Worm (Caenorhabditis elegans) whole organism, L4 larva: ENCODE results near the gene madf-3.
A peak's percentile ranks its signal among the peaks of the same experiment; 100 is the strongest.

Source experiments
- D1046.2 ChIP-seq: fragments of 200-800 bp; sonication (Bioruptor generic); IDR thresholded peaks from 2 replicates; pipeline ENCODE4 v1.3.6; 2022; ENCODE audit warnings: missing genetic modification characterization, missing compliant biosample characterization
- F26F4.8 ChIP-seq: fragments of 200-800 bp; sonication (Bioruptor generic); conservative IDR thresholded peaks from 2 replicates; pipeline ENCODE4 v1.3.6; 2022; ENCODE audit warnings: missing genetic modification characterization, missing compliant biosample characterization
- F37D6.2 ChIP-seq: sonication (generic microtip); optimal IDR thresholded peaks from 2 replicates; lab custom pipeline; 2016; ENCODE audit warnings: mild to moderate bottlenecking, missing genetic modification characterization, missing compliant biosample characterization
- R02D3.7 ChIP-seq: fragments of 150-350 bp; sonication (generic microtip); optimal IDR thresholded peaks from 3 replicates; lab custom pipeline; 2014; ENCODE audit warnings: missing biosample characterization, missing genetic modification characterization
- Y5F2A.4 ChIP-seq: fragments of 200-800 bp; sonication (Bioruptor generic); optimal IDR thresholded peaks from 2 replicates; lab custom pipeline; 2018; ENCODE audit warnings: mild to moderate bottlenecking, missing genetic modification characterization, missing compliant biosample characterization
- ZK546.5 ChIP-seq, 2 experiments: sonication (generic microtip); optimal IDR thresholded peaks; 2 replicates each; lab custom pipeline; 2017; ENCODE audit warnings: missing biosample characterization in 2 of 2, missing genetic modification characterization in 2 of 2
- aha-1 ChIP-seq: fragments of 150-350 bp; peaks from one replicate; lab custom pipeline; 2014; ENCODE audit warnings: missing biosample characterization, missing genetic modification characterization
- aly-2 ChIP-seq: sonication (generic microtip); optimal IDR thresholded peaks from 2 replicates; lab custom pipeline; 2018; ENCODE audit warnings: missing biosample characterization, missing genetic modification characterization
- ama-1 ChIP-seq: fragments of 150-350 bp; optimal IDR thresholded peaks from 2 replicates; lab custom pipeline; 2014; ENCODE audit warnings: inconsistent platforms, mixed read lengths
- attf-4 ChIP-seq: sonication (generic microtip); optimal IDR thresholded peaks from 3 replicates; lab custom pipeline; 2017; ENCODE audit warnings: missing biosample characterization, missing genetic modification characterization
- ceh-44 ChIP-seq: fragments of 200-800 bp; sonication (Bioruptor generic); IDR thresholded peaks from 2 replicates; pipeline ENCODE4 v1.3.6; 2022; ENCODE audit warnings: missing genetic modification reagents, missing genetic modification characterization, missing compliant biosample characterization
- cey-2 ChIP-seq: sonication (generic microtip); optimal IDR thresholded peaks from 3 replicates; lab custom pipeline; 2017; ENCODE audit warnings: missing genetic modification characterization, mild to moderate bottlenecking, missing compliant biosample characterization, antibody characterized with exemption, borderline replicate concordance; ENCODE audit not compliant: insufficient read depth
- dmd-6 ChIP-seq: fragments of 200-800 bp; sonication (Bioruptor generic); IDR thresholded peaks from 2 replicates; pipeline ENCODE4 v1.3.6; 2022; ENCODE audit warnings: missing genetic modification reagents, missing genetic modification characterization, missing compliant biosample characterization
- dmd-8 ChIP-seq: fragments of 200-800 bp; sonication (Bioruptor generic); IDR thresholded peaks from 2 replicates; pipeline ENCODE4 v1.3.6; 2022; ENCODE audit warnings: missing genetic modification characterization, missing compliant biosample characterization
- egl-27 ChIP-seq: sonication (generic microtip); optimal IDR thresholded peaks from 3 replicates; lab custom pipeline; 2017; ENCODE audit warnings: missing biosample characterization, missing genetic modification reagents, missing genetic modification characterization
- hif-1 ChIP-seq, 2 experiments: sonication (generic microtip); optimal IDR thresholded peaks; 2 replicates each; lab custom pipeline; 2016 to 2017; ENCODE audit warnings: missing compliant biosample characterization in 2 of 2, missing genetic modification characterization in 2 of 2, missing genetic modification reagents in 2 of 2, missing genotype in 2 of 2, mild to moderate bottlenecking in 1 of 2
- hmg-1.1 ChIP-seq: fragments of 200-800 bp; sonication (Bioruptor generic); IDR thresholded peaks from 2 replicates; pipeline ENCODE4 v1.3.6; 2022; ENCODE audit warnings: missing genetic modification reagents, missing genetic modification characterization, missing compliant biosample characterization
- lin-1 ChIP-seq: fragments of 200-800 bp; sonication (Bioruptor generic); IDR thresholded peaks from 2 replicates; pipeline ENCODE4 v1.3.6; 2022; ENCODE audit warnings: missing genetic modification reagents, missing genetic modification characterization, missing compliant biosample characterization
- lin-15B ChIP-seq: fragments of 150-350 bp; sonication (generic microtip); optimal IDR thresholded peaks from 3 replicates; lab custom pipeline; 2014; ENCODE audit warnings: missing biosample characterization, missing genetic modification characterization
- mdl-1 ChIP-seq, 2 experiments: fragments of 150-350 bp in 1 of 2; sonication (generic microtip) in 1 of 2; optimal IDR thresholded peaks; 2 replicates each; lab custom pipeline; 2014 to 2017; ENCODE audit warnings: missing biosample characterization in 2 of 2, missing genetic modification characterization in 2 of 2
- mep-1 ChIP-seq: fragments of 150-350 bp; sonication (generic microtip); optimal IDR thresholded peaks from 3 replicates; lab custom pipeline; 2014; ENCODE audit warnings: missing biosample characterization, missing genetic modification characterization
- mxl-2 ChIP-seq: fragments of 200-800 bp; sonication (Bioruptor generic); conservative IDR thresholded peaks from 2 replicates; pipeline ENCODE4 v1.3.6; 2022; ENCODE audit warnings: missing genetic modification reagents, missing genetic modification characterization, missing compliant biosample characterization
- mxl-3 ChIP-seq: fragments of 200-800 bp; sonication (Bioruptor generic); optimal IDR thresholded peaks from 2 replicates; lab custom pipeline; 2018; ENCODE audit warnings: mild to moderate bottlenecking, missing genetic modification characterization, missing compliant biosample characterization
- nhr-11 ChIP-seq: fragments of 150-350 bp; optimal IDR thresholded peaks from 2 replicates; lab custom pipeline; 2014; ENCODE audit warnings: missing biosample characterization, missing genetic modification characterization
- nhr-111 ChIP-seq: fragments of 200-800 bp; sonication (Bioruptor generic); optimal IDR thresholded peaks from 2 replicates; lab custom pipeline; 2018; ENCODE audit warnings: mild to moderate bottlenecking, missing genetic modification characterization, missing compliant biosample characterization
- nhr-28 ChIP-seq: fragments of 150-350 bp; optimal IDR thresholded peaks from 2 replicates; lab custom pipeline; 2014; ENCODE audit warnings: missing biosample characterization, missing genetic modification characterization
- nhr-6 ChIP-seq: fragments of 150-350 bp; optimal IDR thresholded peaks from 2 replicates; lab custom pipeline; 2014; ENCODE audit warnings: missing biosample characterization, missing genetic modification characterization
- nhr-76 ChIP-seq: fragments of 150-350 bp; optimal IDR thresholded peaks from 2 replicates; lab custom pipeline; 2014; ENCODE audit warnings: missing biosample characterization, missing genetic modification characterization
- nhr-77 ChIP-seq: fragments of 150-350 bp; optimal IDR thresholded peaks from 2 replicates; lab custom pipeline; 2014; ENCODE audit warnings: missing biosample characterization, missing genetic modification characterization
- php-3 ChIP-seq: fragments of 200-800 bp; sonication (Bioruptor generic); IDR thresholded peaks from 2 replicates; pipeline ENCODE4 v1.3.6; 2022; ENCODE audit warnings: missing genetic modification reagents, missing genetic modification characterization, missing compliant biosample characterization
- set-16 ChIP-seq: fragments of 200-800 bp; sonication (Bioruptor generic); IDR thresholded peaks from 2 replicates; pipeline ENCODE4 v1.3.6; 2022; ENCODE audit warnings: missing genetic modification reagents, missing genetic modification characterization, missing compliant biosample characterization
- snpc-4 ChIP-seq: fragments of 150-350 bp; optimal IDR thresholded peaks from 2 replicates; lab custom pipeline; 2014; ENCODE audit warnings: missing biosample characterization, missing genetic modification characterization
- spr-3 ChIP-seq: fragments of 200-800 bp; sonication (Bioruptor generic); optimal IDR thresholded peaks from 2 replicates; lab custom pipeline; 2018; ENCODE audit warnings: mild to moderate bottlenecking, missing genetic modification characterization, missing compliant biosample characterization
- tag-97 ChIP-seq: fragments of 200-800 bp; sonication (Bioruptor generic); IDR thresholded peaks from 2 replicates; pipeline ENCODE4 v1.3.6; 2022; ENCODE audit warnings: missing genetic modification characterization, missing compliant biosample characterization
- tra-1 ChIP-seq: fragments of 200-800 bp; sonication (Bioruptor generic); IDR thresholded peaks from 2 replicates; pipeline ENCODE4 v1.3.6; 2022; ENCODE audit warnings: missing genetic modification reagents, missing genetic modification characterization, missing compliant biosample characterization
- unc-39 ChIP-seq: sonication (generic microtip); optimal IDR thresholded peaks from 2 replicates; lab custom pipeline; 2017; ENCODE audit warnings: missing biosample characterization, missing genetic modification characterization
- unc-62 ChIP-seq, 3 experiments: fragments of 150-350 bp in 1 of 3; sonication (generic microtip); optimal IDR thresholded peaks in 2 of 3; peaks in 1 of 3; 1 replicate in 1 of 3; 2 replicates in 2 of 3; lab custom pipeline; 2014 to 2017; ENCODE audit warnings: missing biosample characterization in 3 of 3, missing genetic modification characterization in 3 of 3, missing genetic modification reagents in 3 of 3, missing genotype in 1 of 3
- vab-7 ChIP-seq: fragments of 200-800 bp; sonication (Bioruptor generic); IDR thresholded peaks from 2 replicates; pipeline ENCODE4 v1.3.6; 2022; ENCODE audit warnings: missing genetic modification reagents, missing genetic modification characterization, missing compliant biosample characterization
- ztf-7 ChIP-seq: fragments of 150-350 bp; optimal IDR thresholded peaks from 2 replicates; lab custom pipeline; 2014; ENCODE audit warnings: missing biosample characterization, missing genetic modification characterization

madf-3 gene

ce11 chrII:4339882-4340281, 5.3 kb downstream of the madf-3 start, which contains the start of gene athp-2:
TSS of gene athp-2 (plus strand) at chrII:4340182.
- TF ChIP-seq spr-3 (GFP tag; lab: Kevin White, UChicago) (no peak), mxl-2 (GFP tag; lab: Robert Waterston, UW) (no peak), mdl-1 (tag; optimal IDR thresholded peaks at IDR 0.05; lab: Kevin White, UChicago) (no peak), R02D3.7 (no peak), Y5F2A.4 (no peak)
- TF ChIP-seq, all 104 proteins: peak for 0

- TF ChIP-seq aly-2 (tag; lab: Kevin White, UChicago) (no peak), cey-2 (tag; lab: Kevin White, UChicago) (no peak)
- TF ChIP-seq, all 104 proteins: peak for 0
Observed at ce11 chrII:4341484-4341883, 6.9 kb downstream of the madf-3 start.

ce11 chrII:4344317-4344716, 9.8 kb downstream of the madf-3 start:
- TF ChIP-seq ztf-7 (tag; lab: Kevin White, UChicago) (no peak), nhr-77 (tag; lab: Kevin White, UChicago) (no peak), set-16 (peak; percentile 81), mxl-3 (no peak), dmd-6 (GFP tag; lab: Robert Waterston, UW) (no peak), unc-62 (GFP tag; optimal IDR thresholded peaks at IDR 0.05 in 1 of 2; lab: Kevin White, UChicago) (peak in 1 of 2 experiments; percentile 2), unc-62 (tag; optimal IDR thresholded peaks at IDR 0.05; lab: Kevin White, UChicago) (no peak)

- TF ChIP-seq tra-1 (GFP tag; lab: Robert Waterston, UW) = no peak
- TF ChIP-seq dmd-8 (GFP tag; lab: Robert Waterston, UW) = no peak
- TF ChIP-seq ama-1 (lab: Kevin White, UChicago) = no peak
- TF ChIP-seq F26F4.8 = no peak
- no peak for TF ChIP-seq unc-39
- TF ChIP-seq nhr-6 = no peak
- no peak for TF ChIP-seq egl-27
- no peak for TF ChIP-seq lin-1 (GFP tag; lab: Robert Waterston, UW)
- TF ChIP-seq vab-7 (GFP tag; lab: Robert Waterston, UW) = no peak
- TF ChIP-seq nhr-111 (GFP tag; lab: Kevin White, UChicago) = no peak
- TF ChIP-seq snpc-4 (tag; lab: Kevin White, UChicago) = no peak
- TF ChIP-seq aha-1 (tag; lab: Kevin White, UChicago) = no peak
- TF ChIP-seq attf-4 (tag; lab: Kevin White, UChicago) = no peak
Observed at ce11 chrII:4350888-4351287, 16.3 kb downstream of the madf-3 start, which contains the start of gene H20J04.9. TSS of gene H20J04.9 (plus strand) at chrII:4351188.

- TF ChIP-seq hmg-1.1 (GFP tag; lab: Robert Waterston, UW) (no peak), ceh-44 (GFP tag; lab: Robert Waterston, UW) (no peak), spr-3 (GFP tag; lab: Kevin White, UChicago) (no peak), F37D6.2 (tag; lab: Kevin White, UChicago) (no peak), D1046.2 (no peak), lin-15B (tag; lab: Kevin White, UChicago) (no peak), nhr-28 (tag; lab: Kevin White, UChicago) (no peak), tag-97 (no peak), mep-1 (tag; lab: Kevin White, UChicago) (no peak), php-3 (no peak), ZK546.5 (tag; optimal IDR thresholded peaks at IDR 0.05; lab: Kevin White, UChicago) (no peak), tra-1 (GFP tag; lab: Robert Waterston, UW) (no peak), aly-2 (tag; lab: Kevin White, UChicago) (no peak), nhr-11 (tag; lab: Kevin White, UChicago) (no peak), hif-1 (tag; optimal IDR thresholded peaks at IDR 0.05; lab: Kevin White, UChicago) (no peak), mxl-2 (GFP tag; lab: Robert Waterston, UW) (no peak), nhr-76 (no peak), dmd-8 (GFP tag; lab: Robert Waterston, UW) (no peak)
Observed at ce11 chrII:4355217-4355616, 20.7 kb downstream of the madf-3 start, which contains the start of the genes H20J04.7 and H20J04.1. TSS of gene H20J04.7 (minus strand) at chrII:4355317. TSS of gene H20J04.1 (plus strand) at chrII:4355613.
